5 worm cellular contexts compared by ENCODE assay signal in the genomic region with DNA sequence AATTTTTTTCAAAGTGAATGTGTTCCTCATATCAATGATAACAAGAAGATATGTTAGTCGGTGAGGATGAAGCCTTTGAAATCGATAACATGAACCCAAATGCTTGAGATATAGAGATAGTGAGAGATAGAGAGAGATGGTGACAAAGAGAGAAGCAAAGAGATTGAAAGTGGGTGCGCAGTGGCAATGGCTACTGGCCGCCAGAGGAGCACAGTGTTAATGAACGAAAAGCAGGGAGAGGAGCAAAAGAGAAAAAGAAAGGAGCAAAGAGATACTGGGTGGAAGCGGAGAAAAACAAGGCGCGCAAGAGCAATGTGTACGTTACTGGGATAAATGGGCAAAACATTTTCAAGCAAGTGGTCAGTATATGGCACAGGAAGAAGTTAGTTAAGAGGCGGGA.
TF ChIP-seq lines count a peak whose summit lies in the region.

No protein-coding gene starts in this region.

TF ChIP-seq in whole organism, L1 larva, 84 proteins besides CTCF, POLR2A, EP300 and RAD21 (continued from another document):
- peak; percentile 56 for TF ChIP-seq nhr-71 (tag; optimal IDR thresholded peaks at IDR 0.05; lab: Kevin White, UChicago)
- no peak for TF ChIP-seq C34B4.2 (tag; optimal IDR thresholded peaks at IDR 0.05; lab: Kevin White, UChicago)
- TF ChIP-seq mep-1 (tag; optimal IDR thresholded peaks at IDR 0.05; lab: Kevin White, UChicago): peak; percentile 61
- TF ChIP-seq lin-35 (GFP tag; optimal IDR thresholded peaks at IDR 0.05; lab: Kevin White, UChicago): peak in 1 of 2 experiments; percentile 22
- TF ChIP-seq swsn-7 (tag; optimal IDR thresholded peaks at IDR 0.05; lab: Kevin White, UChicago): peak; percentile 46
- TF ChIP-seq tbx-2 (tag; optimal IDR thresholded peaks at IDR 0.05; lab: Kevin White, UChicago): peak; percentile 55
- TF ChIP-seq hpl-2 (GFP tag; optimal IDR thresholded peaks at IDR 0.05; lab: Kevin White, UChicago): no peak
- peak; percentile 20 for TF ChIP-seq egl-13 (tag; optimal IDR thresholded peaks at IDR 0.05; lab: Kevin White, UChicago)
- TF ChIP-seq rnt-1 (tag; optimal IDR thresholded peaks at IDR 0.05; lab: Kevin White, UChicago): peak; percentile 70
- no peak for TF ChIP-seq zip-4 (GFP tag; optimal IDR thresholded peaks at IDR 0.05; lab: Kevin White, UChicago)
- TF ChIP-seq efl-1 (optimal IDR thresholded peaks at IDR 0.05; lab: Kevin White, UChicago): peak in 1 of 2 experiments; percentile 41
- TF ChIP-seq efl-1 (GFP tag; optimal IDR thresholded peaks at IDR 0.05 in 1 of 2; lab: Kevin White, UChicago): no peak
- no peak for TF ChIP-seq nhr-20 (tag; optimal IDR thresholded peaks at IDR 0.05; lab: Kevin White, UChicago)
- TF ChIP-seq xbp-1 (tag; optimal IDR thresholded peaks at IDR 0.05; lab: Kevin White, UChicago): peak; percentile 23
- TF ChIP-seq lsy-2 (tag; optimal IDR thresholded peaks at IDR 0.05; lab: Kevin White, UChicago): peak; percentile 28 to 43
- TF ChIP-seq fkh-10 (GFP tag; optimal IDR thresholded peaks at IDR 0.05; lab: Kevin White, UChicago): peak; percentile 15
- no peak for TF ChIP-seq nhr-237 (tag; optimal IDR thresholded peaks at IDR 0.05; lab: Kevin White, UChicago)
- no peak for TF ChIP-seq alr-1 (tag; optimal IDR thresholded peaks at IDR 0.05; lab: Kevin White, UChicago; ENCODE audit: borderline replicate concordance)

TF ChIP-seq in whole organism, L2 larva, 48 proteins besides CTCF, POLR2A, EP300 and RAD21 (continued from another document):
- TF ChIP-seq lsy-2 (tag; optimal IDR thresholded peaks at IDR 0.05; lab: Kevin White, UChicago): peak in 1 of 2 experiments; percentile 38
- peak; percentile 74 for TF ChIP-seq crh-2 (tag; optimal IDR thresholded peaks at IDR 0.05; lab: Kevin White, UChicago)
- TF ChIP-seq lin-13 (GFP tag; optimal IDR thresholded peaks at IDR 0.05; lab: Kevin White, UChicago): peak; percentile 38
- TF ChIP-seq zag-1 (tag; optimal IDR thresholded peaks at IDR 0.05; lab: Kevin White, UChicago): peak; percentile 9
TF ChIP-seq in whole organism, L2 larva: peak in this region for 9.

TF ChIP-seq in whole organism, L3 larva, 47 proteins besides CTCF, POLR2A, EP300 and RAD21 (continued from another document):
- no peak for TF ChIP-seq jun-1 (tag; optimal IDR thresholded peaks at IDR 0.05; lab: Kevin White, UChicago)

TF ChIP-seq in whole organism, L4 larva, 104 proteins besides CTCF, POLR2A, EP300 and RAD21 (continued from another document and continues in another):
- TF ChIP-seq lir-3 (tag; optimal IDR thresholded peaks at IDR 0.05; lab: Kevin White, UChicago) (no peak), dmd-6 (GFP tag; IDR thresholded peaks at IDR 0.05; lab: Robert Waterston, UW) (no peak), lim-7 (GFP tag; IDR thresholded peaks at IDR 0.05; lab: Robert Waterston, UW) (no peak), nhr-11 (tag; optimal IDR thresholded peaks at IDR 0.05; lab: Kevin White, UChicago) (no peak), lin-39 (tag; optimal IDR thresholded peaks at IDR 0.05; lab: Kevin White, UChicago) (no peak), daf-8 (GFP tag; IDR thresholded peaks at IDR 0.05; lab: Robert Waterston, UW) (no peak), mdl-1 (tag; optimal IDR thresholded peaks at IDR 0.05; lab: Kevin White, UChicago) (no peak), ZK546.5 (tag; optimal IDR thresholded peaks at IDR 0.05; lab: Kevin White, UChicago) (no peak), nhr-41 (GFP tag; IDR thresholded peaks at IDR 0.05; lab: Robert Waterston, UW) (no peak), F49E8.2 (tag; optimal IDR thresholded peaks at IDR 0.05; lab: Kevin White, UChicago; ENCODE audit: borderline replicate concordance) (no peak), unc-62 (GFP tag; optimal IDR thresholded peaks at IDR 0.05 in 1 of 2; lab: Kevin White, UChicago) (no peak), unc-62 (tag; optimal IDR thresholded peaks at IDR 0.05; lab: Kevin White, UChicago) (no peak), saeg-2 (GFP tag; IDR thresholded peaks at IDR 0.05; lab: Robert Waterston, UW) (no peak), mep-1 (tag; optimal IDR thresholded peaks at IDR 0.05; lab: Kevin White, UChicago) (peak; percentile 47), snpc-4 (tag; optimal IDR thresholded peaks at IDR 0.05; lab: Kevin White, UChicago) (no peak), hlh-11 (tag; optimal IDR thresholded peaks at IDR 0.05; lab: Kevin White, UChicago) (peak; percentile 15), skn-1 (tag; optimal IDR thresholded peaks at IDR 0.05; lab: Kevin White, UChicago) (no peak), zip-2 (tag; optimal IDR thresholded peaks at IDR 0.05; lab: Kevin White, UChicago) (no peak), unc-130 (GFP tag; optimal IDR thresholded peaks at IDR 0.05; lab: Kevin White, UChicago) (no peak), vab-7 (GFP tag; IDR thresholded peaks at IDR 0.05; lab: Robert Waterston, UW) (no peak), ama-1 (optimal IDR thresholded peaks at IDR 0.05; lab: Kevin White, UChicago) (no peak), ceh-20 (GFP tag; IDR thresholded peaks at IDR 0.05; lab: Robert Waterston, UW) (no peak), Y5F2A.4 (GFP tag; optimal IDR thresholded peaks at IDR 0.05; lab: Kevin White, UChicago) (no peak), egl-27 (tag; optimal IDR thresholded peaks at IDR 0.05; lab: Kevin White, UChicago) (no peak), lin-13 (GFP tag; optimal IDR thresholded peaks at IDR 0.05; lab: Kevin White, UChicago) (no peak), hmg-1.1 (GFP tag; IDR thresholded peaks at IDR 0.05; lab: Robert Waterston, UW) (peak; percentile 55), fkh-10 (GFP tag; optimal IDR thresholded peaks at IDR 0.05; lab: Kevin White, UChicago) (peak; percentile 39), hlh-30 (tag; optimal IDR thresholded peaks at IDR 0.05; lab: Kevin White, UChicago; ENCODE audit: insufficient read depth) (no peak), nhr-28 (tag; optimal IDR thresholded peaks at IDR 0.05; lab: Kevin White, UChicago) (no peak), snpc-1.2 (GFP tag; IDR thresholded peaks at IDR 0.05; lab: Robert Waterston, UW) (no peak), rbr-2 (tag; optimal IDR thresholded peaks at IDR 0.05; lab: Kevin White, UChicago) (peak; percentile 55), lin-38 (GFP tag; IDR thresholded peaks at IDR 0.05; lab: Robert Waterston, UW) (no peak), hif-1 (tag; optimal IDR thresholded peaks at IDR 0.05; lab: Kevin White, UChicago) (no peak), daf-16 (GFP tag; optimal IDR thresholded peaks at IDR 0.05; lab: Kevin White, UChicago) (peak in 1 of 2 experiments; percentile 24), daf-16 (tag; optimal IDR thresholded peaks at IDR 0.05; lab: Kevin White, UChicago) (no peak), Y75B8A.6 (GFP tag; IDR thresholded peaks at IDR 0.05; lab: Robert Waterston, UW) (no peak), aha-1 (tag; lab: Kevin White, UChicago) (peak; percentile 29), F10B5.3 (tag; optimal IDR thresholded peaks at IDR 0.05; lab: Kevin White, UChicago) (no peak), set-16 (GFP tag; IDR thresholded peaks at IDR 0.05; lab: Robert Waterston, UW) (peak; percentile 13; the same call in 1 of the 2 replicates), nhr-102 (tag; optimal IDR thresholded peaks at IDR 0.05; lab: Kevin White, UChicago) (no peak), T20F7.1 (GFP tag; optimal IDR thresholded peaks at IDR 0.05; lab: Kevin White, UChicago) (no peak), sdz-12 (GFP tag; optimal IDR thresholded peaks at IDR 0.05; lab: Kevin White, UChicago) (no peak), nhr-237 (tag; optimal IDR thresholded peaks at IDR 0.05; lab: Kevin White, UChicago) (no peak), lin-15B (tag; optimal IDR thresholded peaks at IDR 0.05; lab: Kevin White, UChicago) (no peak), ceh-44 (GFP tag; IDR thresholded peaks at IDR 0.05; lab: Robert Waterston, UW) (no peak), arid-1 (GFP tag; conservative IDR thresholded peaks at IDR 0.05; lab: Robert Waterston, UW) (no peak), Y105C5A.15 (GFP tag; IDR thresholded peaks at IDR 0.05; lab: Robert Waterston, UW) (no peak), ztf-11 (tag; optimal IDR thresholded peaks at IDR 0.05; lab: Kevin White, UChicago) (no peak), cey-2 (tag; optimal IDR thresholded peaks at IDR 0.05; lab: Kevin White, UChicago; ENCODE audit: borderline replicate concordance, insufficient read depth) (no peak), zag-1 (tag; optimal IDR thresholded peaks at IDR 0.05; lab: Kevin White, UChicago) (no peak), ceh-82 (tag; optimal IDR thresholded peaks at IDR 0.05; lab: Kevin White, UChicago) (no peak), lin-29 (GFP tag; IDR thresholded peaks at IDR 0.05; lab: Robert Waterston, UW) (no peak), tra-1 (GFP tag; IDR thresholded peaks at IDR 0.05; lab: Robert Waterston, UW) (no peak), gei-8 (GFP tag; optimal IDR thresholded peaks at IDR 0.05; lab: Kevin White, UChicago) (no peak), ces-1 (GFP tag; optimal IDR thresholded peaks at IDR 0.05; lab: Kevin White, UChicago) (no peak)

TF ChIP-seq in whole organism, late embryonic, 69 proteins besides CTCF, POLR2A, EP300 and RAD21 (continued from another document):
- TF ChIP-seq Y22D7AL.16 (tag; optimal IDR thresholded peaks at IDR 0.05; lab: Kevin White, UChicago): no peak
- no peak for TF ChIP-seq syd-9 (tag; optimal IDR thresholded peaks at IDR 0.05; lab: Kevin White, UChicago)
- peak; percentile 67 for TF ChIP-seq nfya-1 (tag; optimal IDR thresholded peaks at IDR 0.05; lab: Kevin White, UChicago)
- no peak for TF ChIP-seq dmd-4 (tag; optimal IDR thresholded peaks at IDR 0.05; lab: Kevin White, UChicago; ENCODE audit: borderline replicate concordance)
- TF ChIP-seq lim-6 (tag; optimal IDR thresholded peaks at IDR 0.05; lab: Kevin White, UChicago): no peak
- no peak for TF ChIP-seq fkh-6 (tag; optimal IDR thresholded peaks at IDR 0.05; lab: Kevin White, UChicago)
- no peak for TF ChIP-seq che-1 (tag; optimal IDR thresholded peaks at IDR 0.05; lab: Kevin White, UChicago)
- no peak for TF ChIP-seq ceh-2 (tag; optimal IDR thresholded peaks at IDR 0.05; lab: Kevin White, UChicago)
- no peak for TF ChIP-seq C38D4.7 (GFP tag; optimal IDR thresholded peaks at IDR 0.05; lab: Kevin White, UChicago)
- TF ChIP-seq ets-4 (tag; optimal IDR thresholded peaks at IDR 0.05; lab: Kevin White, UChicago): no peak
- no peak for TF ChIP-seq nhr-11 (tag; optimal IDR thresholded peaks at IDR 0.05; lab: Kevin White, UChicago)
- no peak for TF ChIP-seq ttx-3 (tag; optimal IDR thresholded peaks at IDR 0.05; lab: Kevin White, UChicago)
- no peak for TF ChIP-seq gmeb-2 (tag; optimal IDR thresholded peaks at IDR 0.05; lab: Kevin White, UChicago)
- TF ChIP-seq fax-1 (tag; optimal IDR thresholded peaks at IDR 0.05; lab: Kevin White, UChicago): peak; percentile 51
- peak; percentile 58 for TF ChIP-seq tbx-2 (tag; optimal IDR thresholded peaks at IDR 0.05; lab: Kevin White, UChicago)
- TF ChIP-seq T23F11.4 (GFP tag; optimal IDR thresholded peaks at IDR 0.05; lab: Kevin White, UChicago): no peak
- TF ChIP-seq rnt-1 (tag; optimal IDR thresholded peaks at IDR 0.05; lab: Kevin White, UChicago): peak; percentile 23
- TF ChIP-seq odd-2 (tag; optimal IDR thresholded peaks at IDR 0.05; lab: Kevin White, UChicago): no peak
- no peak for TF ChIP-seq ceh-30 (tag; optimal IDR thresholded peaks at IDR 0.05; lab: Kevin White, UChicago)
- peak; percentile 40 for TF ChIP-seq unc-42 (tag; optimal IDR thresholded peaks at IDR 0.05; lab: Kevin White, UChicago)
- TF ChIP-seq pat-9 (tag; optimal IDR thresholded peaks at IDR 0.05; lab: Kevin White, UChicago): no peak
- no peak for TF ChIP-seq sdc-2 (tag; optimal IDR thresholded peaks at IDR 0.05; lab: Kevin White, UChicago)
- no peak for TF ChIP-seq pros-1 (tag; optimal IDR thresholded peaks at IDR 0.05; lab: Kevin White, UChicago)
- no peak for TF ChIP-seq madf-2 (tag; optimal IDR thresholded peaks at IDR 0.05; lab: Kevin White, UChicago)
- TF ChIP-seq ceh-18 (tag; optimal IDR thresholded peaks at IDR 0.05; lab: Kevin White, UChicago): peak; percentile 69
- TF ChIP-seq pag-3 (tag; optimal IDR thresholded peaks at IDR 0.05; lab: Kevin White, UChicago; ENCODE audit: borderline replicate concordance): no peak
- no peak for TF ChIP-seq ceh-19 (GFP tag; optimal IDR thresholded peaks at IDR 0.05; lab: Kevin White, UChicago)
- no peak for TF ChIP-seq ceh-9 (tag; optimal IDR thresholded peaks at IDR 0.05; lab: Kevin White, UChicago)
- peak; percentile 40 for TF ChIP-seq unc-55 (GFP tag; optimal IDR thresholded peaks at IDR 0.05; lab: Kevin White, UChicago)
- TF ChIP-seq nhr-232 (tag; optimal IDR thresholded peaks at IDR 0.05; lab: Kevin White, UChicago): no peak
- no peak for TF ChIP-seq K02D7.2 (tag; optimal IDR thresholded peaks at IDR 0.05; lab: Kevin White, UChicago)
- no peak for TF ChIP-seq ceh-45 (GFP tag; IDR thresholded peaks at IDR 0.05; lab: Robert Waterston, UW)
- TF ChIP-seq elt-4 (tag; optimal IDR thresholded peaks at IDR 0.05; lab: Kevin White, UChicago): no peak
- TF ChIP-seq mec-3 (tag; optimal IDR thresholded peaks at IDR 0.05; lab: Kevin White, UChicago; ENCODE audit: borderline replicate concordance): no peak
- TF ChIP-seq fkh-10 (GFP tag; optimal IDR thresholded peaks at IDR 0.05; lab: Kevin White, UChicago): no peak
- no peak for TF ChIP-seq elt-2 (tag; optimal IDR thresholded peaks at IDR 0.05; lab: Kevin White, UChicago)
- no peak for TF ChIP-seq K09A11.1 (tag; optimal IDR thresholded peaks at IDR 0.05; lab: Kevin White, UChicago; ENCODE audit: insufficient read depth)
- peak; percentile 75 for TF ChIP-seq ceh-31 (tag; optimal IDR thresholded peaks at IDR 0.05; lab: Kevin White, UChicago)
- TF ChIP-seq hlh-6 (tag; optimal IDR thresholded peaks at IDR 0.05; lab: Kevin White, UChicago): peak; percentile 12
- peak; percentile 43 for TF ChIP-seq F13H6.1 (tag; optimal IDR thresholded peaks at IDR 0.05; lab: Kevin White, UChicago)
- no peak for TF ChIP-seq sox-2 (GFP tag; IDR thresholded peaks at IDR 0.05; lab: Robert Waterston, UW)
- TF ChIP-seq unc-86 (tag; optimal IDR thresholded peaks at IDR 0.05; lab: Kevin White, UChicago): no peak
- no peak for TF ChIP-seq ahr-1 (tag; optimal IDR thresholded peaks at IDR 0.05; lab: Kevin White, UChicago)
- no peak for TF ChIP-seq pha-2 (tag; optimal IDR thresholded peaks at IDR 0.05; lab: Kevin White, UChicago)
- TF ChIP-seq ceh-24 (tag; optimal IDR thresholded peaks at IDR 0.05; lab: Kevin White, UChicago): no peak
- TF ChIP-seq ceh-6 (GFP tag; optimal IDR thresholded peaks at IDR 0.05; lab: Kevin White, UChicago): no peak
- no peak for TF ChIP-seq lin-11 (tag; optimal IDR thresholded peaks at IDR 0.05; lab: Kevin White, UChicago)
- no peak for TF ChIP-seq ceh-34 (tag; optimal IDR thresholded peaks at IDR 0.05; lab: Kevin White, UChicago)
- no peak for TF ChIP-seq hlh-15 (tag; optimal IDR thresholded peaks at IDR 0.05; lab: Kevin White, UChicago)
